Worm (Caenorhabditis elegans): ENCODE measurements around the gene cox-15.

ce11 chrII:11275484-11275883, 40.7 kb upstream of the cox-15 start:
- TF ChIP-seq ets-4 (GFP tag; optimal IDR thresholded peaks at IDR 0.05): no peak
- no peak for TF ChIP-seq snpc-4 (GFP tag; optimal IDR thresholded peaks at IDR 0.05)
- TF ChIP-seq snpc-4 (tag; optimal IDR thresholded peaks at IDR 0.05): no peak
- TF ChIP-seq Y53F4B.3 (GFP tag; IDR thresholded peaks at IDR 0.05): no peak
- no peak for TF ChIP-seq lin-26 (GFP tag; IDR thresholded peaks at IDR 0.05)
- no peak for TF ChIP-seq pha-4 (tag; optimal IDR thresholded peaks at IDR 0.05)
- no peak for TF ChIP-seq ztf-22 (GFP tag; optimal IDR thresholded peaks at IDR 0.05)
- no peak for TF ChIP-seq let-607 (tag; optimal IDR thresholded peaks at IDR 0.05)
- TF ChIP-seq T26A5.8 (tag; optimal IDR thresholded peaks at IDR 0.05): no peak
- no peak for TF ChIP-seq F22D6.2 (tag; optimal IDR thresholded peaks at IDR 0.05)
- no peak for TF ChIP-seq efl-1 (GFP tag; optimal IDR thresholded peaks at IDR 0.05)
- no peak for TF ChIP-seq lsl-1 (GFP tag; optimal IDR thresholded peaks at IDR 0.05)
- TF ChIP-seq K12H6.12 (tag; optimal IDR thresholded peaks at IDR 0.05): no peak
- TF ChIP-seq F10E7.11 (tag; optimal IDR thresholded peaks at IDR 0.05): no peak
- no peak for TF ChIP-seq lag-1 (GFP tag; IDR thresholded peaks at IDR 0.05)
